Worm (Caenorhabditis elegans) whole organism, L3 larva: Measurements from ENCODE around the gene haf-3.
"Not testable (repeated sequence)": the region's sequence is repeated elsewhere in the genome, so short reads cannot be mapped to it uniquely, and the experiment has no call there.

Experiments used
- ceh-28 ChIP-seq: fragments of 150-350 bp; optimal IDR thresholded peaks from 2 replicates; lab custom pipeline; 2014; ENCODE audit warnings: missing biosample characterization, missing genetic modification reagents, missing genetic modification characterization
- mdl-1 ChIP-seq: fragments of 150-350 bp; optimal IDR thresholded peaks from 2 replicates; lab custom pipeline; 2014; ENCODE audit warnings: missing biosample characterization, missing genetic modification characterization
- pha-4 ChIP-seq: fragments of 150-350 bp; optimal IDR thresholded peaks from 2 replicates; lab custom pipeline; 2014; ENCODE audit warnings: missing biosample characterization, missing genetic modification reagents, missing genetic modification characterization
- snpc-4 ChIP-seq: fragments of 150-350 bp; optimal IDR thresholded peaks from 2 replicates; lab custom pipeline; 2014; ENCODE audit warnings: missing biosample characterization, missing genetic modification characterization

ce11 chrV:15807420-15807819 lies 41.4 kb upstream of the haf-3 start, which contains the start of gene srsx-38:
- not testable (repeated sequence) for TF ChIP-seq mdl-1, pha-4, snpc-4, ceh-28 (tag; lab: Kevin White, UChicago)
